Worm (Caenorhabditis elegans) whole organism, late embryonic: ENCODE measurements around the gene ergi-3.

Experiments
- ceh-14 ChIP-seq: sonication (generic microtip); optimal IDR thresholded peaks from 2 replicates; lab custom pipeline; 2016; ENCODE audit warnings: missing genotype, missing genetic modification characterization, missing compliant biosample characterization
- ceh-30 ChIP-seq: fragments of 150-350 bp; optimal IDR thresholded peaks from 2 replicates; lab custom pipeline; 2014; ENCODE audit warnings: missing biosample characterization, missing genetic modification characterization
- ceh-45 ChIP-seq: fragments of 200-800 bp; sonication (Bioruptor generic); IDR thresholded peaks from 2 replicates; pipeline ENCODE4 v1.3.6; 2022; ENCODE audit warnings: missing genetic modification reagents, missing genetic modification characterization, missing compliant biosample characterization
- dve-1 ChIP-seq: sonication (generic microtip); optimal IDR thresholded peaks from 2 replicates; lab custom pipeline; 2017; ENCODE audit warnings: antibody characterized with exemption, mild to moderate bottlenecking, missing genetic modification characterization, missing compliant biosample characterization
- ets-4 ChIP-seq: sonication (generic microtip); optimal IDR thresholded peaks from 2 replicates; lab custom pipeline; 2016; ENCODE audit warnings: missing genetic modification characterization, missing compliant biosample characterization
- nfya-1 ChIP-seq: sonication (generic microtip); optimal IDR thresholded peaks from 2 replicates; lab custom pipeline; 2017; ENCODE audit warnings: missing genetic modification characterization, mild to moderate bottlenecking, missing compliant biosample characterization, antibody characterized with exemption, moderate library complexity
- pha-4 ChIP-seq: fragments of 150-350 bp; optimal IDR thresholded peaks from 2 replicates; lab custom pipeline; 2018; ENCODE audit warnings: missing biosample characterization, missing genetic modification reagents, missing genetic modification characterization
- pqm-1 ChIP-seq: sonication (generic microtip); optimal IDR thresholded peaks from 2 replicates; lab custom pipeline; 2016; ENCODE audit warnings: missing genetic modification characterization, missing compliant biosample characterization
- sox-4 ChIP-seq: sonication (generic microtip); optimal IDR thresholded peaks from 2 replicates; lab custom pipeline; 2017; ENCODE audit warnings: mild to moderate bottlenecking, missing genetic modification characterization, inconsistent platforms, missing compliant biosample characterization
- syd-9 ChIP-seq: sonication (generic microtip); optimal IDR thresholded peaks from 2 replicates; lab custom pipeline; 2016; ENCODE audit warnings: mild to moderate bottlenecking, missing genetic modification characterization, moderate library complexity, missing compliant biosample characterization

DNA sequence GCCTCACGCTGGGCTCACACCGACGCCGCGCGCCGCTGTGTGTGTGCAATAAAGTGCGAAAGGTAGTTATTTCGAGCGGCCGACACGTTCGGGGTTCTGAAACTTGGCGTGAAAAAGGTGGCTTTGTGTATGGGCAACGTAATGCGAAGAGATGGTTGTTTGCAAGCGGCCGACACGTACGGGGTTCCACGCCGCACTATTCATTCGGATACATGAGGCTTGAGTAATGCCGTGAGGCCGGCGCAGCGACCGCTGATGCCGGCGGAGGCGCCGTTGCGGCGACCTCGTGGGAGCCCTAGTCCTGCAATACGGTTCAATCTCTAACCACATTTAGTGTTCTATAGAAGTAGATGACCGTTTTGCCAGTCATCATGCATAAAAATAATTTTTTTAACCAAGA lies 22.5 kb downstream of the ergi-3 start:
- no peak for TF ChIP-seq syd-9 (tag; lab: Kevin White, UChicago)
- no peak for TF ChIP-seq pha-4 (tag; lab: Kevin White, UChicago)
- no peak for TF ChIP-seq pqm-1 (tag; lab: Kevin White, UChicago)
- no peak for TF ChIP-seq sox-4 (tag; lab: Kevin White, UChicago)
- no peak for TF ChIP-seq ceh-14 (tag; lab: Kevin White, UChicago)
- no peak for TF ChIP-seq dve-1 (tag; lab: Kevin White, UChicago)
- TF ChIP-seq ceh-30 (tag; lab: Kevin White, UChicago) = no peak
- no peak for TF ChIP-seq ceh-45 (GFP tag; lab: Robert Waterston, UW)
- no peak for TF ChIP-seq nfya-1 (tag; lab: Kevin White, UChicago)
- TF ChIP-seq ets-4 = no peak
